Worm (Caenorhabditis elegans): ENCODE data around the gene rgs-4.

rgs-4 gene

DNA sequence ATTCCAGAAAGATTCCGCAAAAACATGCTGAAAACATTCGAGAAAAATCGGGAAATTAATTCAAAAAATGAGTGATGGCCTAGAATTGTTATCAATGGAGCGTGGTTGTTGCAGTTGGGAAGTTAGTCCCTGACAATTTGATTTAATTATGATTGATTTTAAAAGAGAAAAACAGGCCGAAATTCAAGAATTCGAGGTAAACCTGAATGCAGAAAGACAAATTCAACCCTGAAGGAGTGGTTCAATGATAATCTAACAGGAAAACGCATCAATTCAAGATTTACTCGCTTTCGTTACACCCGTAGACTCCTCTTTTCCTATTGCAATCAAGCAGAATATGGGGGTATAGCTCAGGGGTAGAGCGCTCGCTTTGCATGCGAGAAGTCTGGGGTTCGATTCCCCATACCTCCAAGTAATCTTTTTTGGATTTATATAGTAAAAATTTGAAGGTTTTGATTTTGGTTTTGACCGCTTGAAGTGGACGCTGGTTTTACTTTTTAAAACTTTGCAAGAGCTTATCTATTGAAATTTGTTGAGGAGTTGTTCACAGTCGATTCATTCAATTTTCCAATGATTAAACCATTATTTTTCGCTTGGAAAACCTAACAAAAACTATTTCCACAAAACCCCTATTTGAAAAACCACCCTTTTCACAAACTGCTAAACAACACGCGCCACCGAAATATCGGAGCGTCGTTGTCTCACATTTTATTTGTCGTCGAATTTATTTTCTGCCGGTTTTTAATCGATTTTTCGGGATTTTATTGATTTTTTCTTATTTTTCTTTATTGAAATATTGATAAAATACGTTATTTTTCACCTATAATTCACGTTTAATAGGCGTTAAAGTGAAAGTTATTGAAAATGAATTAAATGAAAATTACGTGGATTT lies 23.7 kb downstream of the rgs-4 start:
- peak; percentile 77 for TF ChIP-seq rpc-1 (optimal IDR thresholded peaks at IDR 0.05)
- TF ChIP-seq rpc-1 (tag; optimal IDR thresholded peaks at IDR 0.05): peak; percentile 95
- TF ChIP-seq B0035.1 (tag; optimal IDR thresholded peaks at IDR 0.05): peak; percentile 23
- no peak for TF ChIP-seq xnd-1 (tag; optimal IDR thresholded peaks at IDR 0.05)
- TF ChIP-seq Y53F4B.3 (GFP tag; IDR thresholded peaks at IDR 0.05): no peak
- TF ChIP-seq lin-54 (GFP tag; optimal IDR thresholded peaks at IDR 0.05): peak; percentile 89
- no peak for TF ChIP-seq dpff-1 (tag; optimal IDR thresholded peaks at IDR 0.05)
- no peak for TF ChIP-seq mel-28 (tag; optimal IDR thresholded peaks at IDR 0.05; ENCODE audit: borderline replicate concordance)
- TF ChIP-seq ceh-40 (GFP tag; IDR thresholded peaks at IDR 0.05): no peak; the same call in 1 of the 2 replicates
- peak; percentile 76 for TF ChIP-seq B0336.3 (GFP tag; IDR thresholded peaks at IDR 0.05)
- peak in 1 of 3 experiments; percentile 38 for TF ChIP-seq lin-35 (GFP tag; optimal IDR thresholded peaks at IDR 0.05)
- TF ChIP-seq gei-17 (GFP tag; optimal IDR thresholded peaks at IDR 0.05): peak; percentile 32
- TF ChIP-seq lsl-1 (GFP tag; optimal IDR thresholded peaks at IDR 0.05): peak; percentile 54
- no peak for TF ChIP-seq ama-1 (optimal IDR thresholded peaks at IDR 0.05)
- peak in 1 of 2 experiments; percentile 53 for TF ChIP-seq ama-1 (GFP tag; optimal IDR thresholded peaks at IDR 0.05)
- no peak; the same call in 1 of the 2 replicates for TF ChIP-seq Y67H2A.10 (GFP tag; conservative IDR thresholded peaks at IDR 0.05)
- TF ChIP-seq zim-3 (tag; optimal IDR thresholded peaks at IDR 0.05): peak; percentile 10
- peak; percentile 12 for TF ChIP-seq repo-1 (tag; optimal IDR thresholded peaks at IDR 0.05)
- peak; percentile 63 for TF ChIP-seq nhr-27 (tag; optimal IDR thresholded peaks at IDR 0.05)
- peak; percentile 90 for TF ChIP-seq ztf-25 (GFP tag; IDR thresholded peaks at IDR 0.05)
- TF ChIP-seq mes-4 (tag; optimal IDR thresholded peaks at IDR 0.05): peak; percentile 75
- TF ChIP-seq lin-40 (tag; optimal IDR thresholded peaks at IDR 0.05): peak; percentile 79
- TF ChIP-seq F37B4.10 (GFP tag; IDR thresholded peaks at IDR 0.05): 0 out of 2 replicates have a peak, but pooled peaks have one; percentile 25
- TF ChIP-seq B0261.1 (tag; optimal IDR thresholded peaks at IDR 0.05): peak; percentile 80
- TF ChIP-seq aptf-3 (GFP tag; IDR thresholded peaks at IDR 0.05): no peak
- TF ChIP-seq F22D6.2 (tag; optimal IDR thresholded peaks at IDR 0.05): peak; percentile 26
- peak; percentile 53 for TF ChIP-seq T07F8.4 (tag; optimal IDR thresholded peaks at IDR 0.05)
- peak; percentile 63 for TF ChIP-seq pbrm-1 (GFP tag; IDR thresholded peaks at IDR 0.05)
- peak; percentile 46 for TF ChIP-seq F49E8.2 (tag; optimal IDR thresholded peaks at IDR 0.05; ENCODE audit: insufficient read depth)
- TF ChIP-seq atf-7 (tag; optimal IDR thresholded peaks at IDR 0.05): no peak
- TF ChIP-seq Y53G8AR.9 (GFP tag; conservative IDR thresholded peaks at IDR 0.05): no peak; the same call in 1 of the 2 replicates
- TF ChIP-seq sptf-2 (GFP tag; optimal IDR thresholded peaks at IDR 0.05): no peak
- no peak for TF ChIP-seq ztf-28 (GFP tag; IDR thresholded peaks at IDR 0.05)
- TF ChIP-seq pha-4 (tag; optimal IDR thresholded peaks at IDR 0.05): no peak
- TF ChIP-seq F33H1.4 (GFP tag; IDR thresholded peaks at IDR 0.05): peak; percentile 68
- TF ChIP-seq F57C9.4 (tag; optimal IDR thresholded peaks at IDR 0.05): no peak
- peak; percentile 82 for TF ChIP-seq mxl-1 (tag; optimal IDR thresholded peaks at IDR 0.05)
- TF ChIP-seq K12H6.12 (tag; optimal IDR thresholded peaks at IDR 0.05): peak; percentile 72
- no peak for TF ChIP-seq nhr-120 (GFP tag; IDR thresholded peaks at IDR 0.05)
- TF ChIP-seq tlf-1 (GFP tag; optimal IDR thresholded peaks at IDR 0.05): peak; percentile 68
- TF ChIP-seq madf-6 (GFP tag; IDR thresholded peaks at IDR 0.05): peak; percentile 71
- TF ChIP-seq Y95B8A.8 (GFP tag; IDR thresholded peaks at IDR 0.05): no peak
- TF ChIP-seq nhr-80 (tag; optimal IDR thresholded peaks at IDR 0.05): peak; percentile 3
- peak; percentile 78; the same call in 1 of the 2 replicates for TF ChIP-seq cebp-2 (GFP tag; IDR thresholded peaks at IDR 0.05)
- peak; percentile 86 for TF ChIP-seq unc-130 (GFP tag; optimal IDR thresholded peaks at IDR 0.05)
- no peak; the same call in 1 of the 2 replicates for TF ChIP-seq lir-1 (GFP tag; conservative IDR thresholded peaks at IDR 0.05)
- TF ChIP-seq attf-5 (GFP tag; optimal IDR thresholded peaks at IDR 0.05): peak; percentile 86
- TF ChIP-seq K11D2.4 (GFP tag; IDR thresholded peaks at IDR 0.05): peak; percentile 53

Measured in whole organism, young adult.